Fruit fly (Drosophila melanogaster) whole organism, adult: ENCODE data around the gene CG3078.

Source experiments
- pad ChIP-seq: fragments of 200-800 bp; sonication (Bioruptor generic); optimal IDR thresholded peaks from 3 replicates; lab custom pipeline; 2017; ENCODE audit warnings: missing biosample characterization, missing genetic modification characterization, mild to moderate bottlenecking, moderate library complexity, missing genetic modification reagents
- toe ChIP-seq: fragments of 200-800 bp; sonication (Bioruptor generic); optimal IDR thresholded peaks from 2 replicates; lab custom pipeline; 2016; ENCODE audit warnings: missing biosample characterization, missing genetic modification characterization

- no peak for TF ChIP-seq toe (GFP tag; lab: Kevin White, UChicago)
- TF ChIP-seq pad: no peak
Observed at dm6 chrX:2307564-2307963, 47.9 kb upstream of the CG3078 start.
